Comparison of ENCODE assay signal across 3 worm cellular contexts in genomic region chrX:13969257-13969968, ce11.
A peak's percentile ranks its signal among the peaks of the same experiment; 100 is the strongest.
TF ChIP-seq lines count a peak whose summit lies in the region.

No protein-coding gene starts in this region.

TF ChIP-seq in whole organism, L2 larva, 48 proteins besides CTCF, POLR2A, EP300 and RAD21 (continued from another document):
- TF ChIP-seq sma-9 (GFP tag; optimal IDR thresholded peaks at IDR 0.05; lab: Kevin White, UChicago) (peak; percentile 86), sma-9 (tag; optimal IDR thresholded peaks at IDR 0.05; lab: Kevin White, UChicago) (no peak), nhr-11 (tag; optimal IDR thresholded peaks at IDR 0.05; lab: Kevin White, UChicago) (no peak), elt-3 (tag; optimal IDR thresholded peaks at IDR 0.05; lab: Kevin White, UChicago) (no peak), crh-2 (tag; optimal IDR thresholded peaks at IDR 0.05; lab: Kevin White, UChicago) (peak; percentile 88), ztf-4 (tag; optimal IDR thresholded peaks at IDR 0.05; lab: Kevin White, UChicago) (peak; percentile 59), alr-1 (tag; optimal IDR thresholded peaks at IDR 0.05; lab: Kevin White, UChicago) (no peak), ceh-16 (tag; optimal IDR thresholded peaks at IDR 0.05; lab: Kevin White, UChicago) (no peak), fos-1 (tag; optimal IDR thresholded peaks at IDR 0.05; lab: Kevin White, UChicago) (peak; percentile 88), dmd-4 (tag; optimal IDR thresholded peaks at IDR 0.05; lab: Kevin White, UChicago) (no peak), elt-1 (tag; optimal IDR thresholded peaks at IDR 0.05; lab: Kevin White, UChicago) (no peak), nhr-77 (tag; optimal IDR thresholded peaks at IDR 0.05; lab: Kevin White, UChicago) (no peak), nhr-23 (tag; optimal IDR thresholded peaks at IDR 0.05; lab: Kevin White, UChicago) (no peak), lin-11 (tag; optimal IDR thresholded peaks at IDR 0.05; lab: Kevin White, UChicago) (peak; percentile 49), unc-55 (GFP tag; optimal IDR thresholded peaks at IDR 0.05; lab: Kevin White, UChicago) (peak; percentile 79), ztf-11 (tag; optimal IDR thresholded peaks at IDR 0.05; lab: Kevin White, UChicago) (no peak), F13H6.1 (tag; optimal IDR thresholded peaks at IDR 0.05; lab: Kevin White, UChicago) (peak; percentile 93), ceh-82 (tag; optimal IDR thresholded peaks at IDR 0.05; lab: Kevin White, UChicago) (no peak), nhr-6 (tag; optimal IDR thresholded peaks at IDR 0.05; lab: Kevin White, UChicago) (peak; percentile 84), nhr-129 (tag; optimal IDR thresholded peaks at IDR 0.05; lab: Kevin White, UChicago) (peak; percentile 94), mbf-1 (tag; optimal IDR thresholded peaks at IDR 0.05; lab: Kevin White, UChicago) (no peak), nhr-12 (tag; optimal IDR thresholded peaks at IDR 0.05; lab: Kevin White, UChicago) (no peak), skn-1 (tag; optimal IDR thresholded peaks at IDR 0.05; lab: Kevin White, UChicago) (peak; percentile 55), lsy-2 (tag; optimal IDR thresholded peaks at IDR 0.05; lab: Kevin White, UChicago) (peak; percentile 27 to 82), egl-27 (tag; optimal IDR thresholded peaks at IDR 0.05; lab: Kevin White, UChicago) (peak; percentile 78), lin-13 (GFP tag; optimal IDR thresholded peaks at IDR 0.05; lab: Kevin White, UChicago) (peak; percentile 73)
TF ChIP-seq in whole organism, L2 larva: peak in this region for 24.

TF ChIP-seq in whole organism, L4 larva, 104 proteins besides CTCF, POLR2A, EP300 and RAD21 (continued from another document and continues in another):
- TF ChIP-seq php-3 (GFP tag; IDR thresholded peaks at IDR 0.05; lab: Robert Waterston, UW) (no peak), zip-11 (GFP tag; IDR thresholded peaks at IDR 0.05; lab: Robert Waterston, UW) (no peak), nhr-41 (GFP tag; IDR thresholded peaks at IDR 0.05; lab: Robert Waterston, UW) (no peak), nhr-48 (tag; optimal IDR thresholded peaks at IDR 0.05; lab: Kevin White, UChicago) (peak; percentile 73), F49E8.2 (tag; optimal IDR thresholded peaks at IDR 0.05; lab: Kevin White, UChicago; ENCODE audit: borderline replicate concordance) (no peak), arid-1 (GFP tag; conservative IDR thresholded peaks at IDR 0.05; lab: Robert Waterston, UW) (0 out of 2 replicates have a peak, but pooled peaks have one; percentile 9), nhr-11 (tag; optimal IDR thresholded peaks at IDR 0.05; lab: Kevin White, UChicago) (peak; percentile 78), lsy-2 (tag; optimal IDR thresholded peaks at IDR 0.05; lab: Kevin White, UChicago) (peak; percentile 78 to 80), spr-3 (GFP tag; optimal IDR thresholded peaks at IDR 0.05; lab: Kevin White, UChicago) (no peak), dve-1 (tag; optimal IDR thresholded peaks at IDR 0.05; lab: Kevin White, UChicago; ENCODE audit: insufficient read depth) (peak; percentile 94), mep-1 (tag; optimal IDR thresholded peaks at IDR 0.05; lab: Kevin White, UChicago) (peak; percentile 90), nhr-28 (tag; optimal IDR thresholded peaks at IDR 0.05; lab: Kevin White, UChicago) (peak; percentile 85), lir-3 (tag; optimal IDR thresholded peaks at IDR 0.05; lab: Kevin White, UChicago) (no peak), lin-13 (GFP tag; optimal IDR thresholded peaks at IDR 0.05; lab: Kevin White, UChicago) (no peak), zfp-2 (tag; optimal IDR thresholded peaks at IDR 0.05; lab: Kevin White, UChicago) (no peak), Y75B8A.6 (GFP tag; IDR thresholded peaks at IDR 0.05; lab: Robert Waterston, UW) (no peak), F44E2.7 (GFP tag; IDR thresholded peaks at IDR 0.05; lab: Robert Waterston, UW) (no peak), Y5F2A.4 (GFP tag; optimal IDR thresholded peaks at IDR 0.05; lab: Kevin White, UChicago) (no peak), nhr-76 (tag; optimal IDR thresholded peaks at IDR 0.05; lab: Kevin White, UChicago) (no peak), Y48G9A.11 (GFP tag; IDR thresholded peaks at IDR 0.05; lab: Robert Waterston, UW) (no peak), snpc-1.2 (GFP tag; IDR thresholded peaks at IDR 0.05; lab: Robert Waterston, UW) (no peak), Y105C5A.15 (GFP tag; IDR thresholded peaks at IDR 0.05; lab: Robert Waterston, UW) (no peak), ZK337.2 (GFP tag; IDR thresholded peaks at IDR 0.05; lab: Robert Waterston, UW) (no peak), dpl-1 (GFP tag; optimal IDR thresholded peaks at IDR 0.05; lab: Kevin White, UChicago) (peak; percentile 41), ceh-44 (GFP tag; IDR thresholded peaks at IDR 0.05; lab: Robert Waterston, UW) (no peak), ctbp-1 (GFP tag; IDR thresholded peaks at IDR 0.05; lab: Robert Waterston, UW) (peak; percentile 86), R02D3.7 (tag; optimal IDR thresholded peaks at IDR 0.05; lab: Kevin White, UChicago) (no peak), ztf-11 (tag; optimal IDR thresholded peaks at IDR 0.05; lab: Kevin White, UChicago) (no peak), egl-27 (tag; optimal IDR thresholded peaks at IDR 0.05; lab: Kevin White, UChicago) (no peak), nhr-6 (tag; optimal IDR thresholded peaks at IDR 0.05; lab: Kevin White, UChicago) (no peak), mdl-1 (tag; optimal IDR thresholded peaks at IDR 0.05; lab: Kevin White, UChicago) (peak; percentile 58 to 93), aly-2 (tag; optimal IDR thresholded peaks at IDR 0.05; lab: Kevin White, UChicago) (no peak), lin-15B (tag; optimal IDR thresholded peaks at IDR 0.05; lab: Kevin White, UChicago) (no peak), dmd-9 (GFP tag; IDR thresholded peaks at IDR 0.05; lab: Robert Waterston, UW) (no peak), aha-1 (tag; lab: Kevin White, UChicago) (peak; percentile 96), jun-1 (tag; optimal IDR thresholded peaks at IDR 0.05; lab: Kevin White, UChicago) (peak; percentile 50), ztf-7 (tag; optimal IDR thresholded peaks at IDR 0.05; lab: Kevin White, UChicago) (peak; percentile 61), cey-2 (tag; optimal IDR thresholded peaks at IDR 0.05; lab: Kevin White, UChicago; ENCODE audit: borderline replicate concordance, insufficient read depth) (no peak), zip-2 (tag; optimal IDR thresholded peaks at IDR 0.05; lab: Kevin White, UChicago) (no peak), mes-2 (tag; optimal IDR thresholded peaks at IDR 0.05; lab: Kevin White, UChicago; ENCODE audit: poor library complexity, severe bottlenecking) (peak; percentile 69), lin-29 (GFP tag; IDR thresholded peaks at IDR 0.05; lab: Robert Waterston, UW) (no peak), vab-7 (GFP tag; IDR thresholded peaks at IDR 0.05; lab: Robert Waterston, UW) (no peak), nhr-102 (tag; optimal IDR thresholded peaks at IDR 0.05; lab: Kevin White, UChicago) (peak; percentile 44), lin-1 (GFP tag; IDR thresholded peaks at IDR 0.05; lab: Robert Waterston, UW) (no peak), pqm-1 (tag; optimal IDR thresholded peaks at IDR 0.05; lab: Kevin White, UChicago) (peak; percentile 25), dmd-8 (GFP tag; IDR thresholded peaks at IDR 0.05; lab: Robert Waterston, UW) (no peak), mxl-2 (GFP tag; conservative IDR thresholded peaks at IDR 0.05; lab: Robert Waterston, UW) (no peak), tra-1 (GFP tag; IDR thresholded peaks at IDR 0.05; lab: Robert Waterston, UW) (no peak), daf-12 (tag; optimal IDR thresholded peaks at IDR 0.05; lab: Kevin White, UChicago) (no peak), madf-5 (GFP tag; IDR thresholded peaks at IDR 0.05; lab: Robert Waterston, UW) (0 out of 4 replicates have a peak, but pooled peaks of 1 of the 2 experiments have one; percentile 5), unc-39 (tag; optimal IDR thresholded peaks at IDR 0.05; lab: Kevin White, UChicago) (no peak), daf-16 (GFP tag; optimal IDR thresholded peaks at IDR 0.05; lab: Kevin White, UChicago) (peak in 1 of 2 experiments; percentile 83), daf-16 (tag; optimal IDR thresholded peaks at IDR 0.05; lab: Kevin White, UChicago) (peak; percentile 71), nhr-10 (tag; optimal IDR thresholded peaks at IDR 0.05; lab: Kevin White, UChicago) (peak; percentile 46), fkh-10 (GFP tag; optimal IDR thresholded peaks at IDR 0.05; lab: Kevin White, UChicago) (peak; percentile 93), rbr-2 (tag; optimal IDR thresholded peaks at IDR 0.05; lab: Kevin White, UChicago) (peak; percentile 91)

TF ChIP-seq in whole organism, late embryonic, 69 proteins besides CTCF, POLR2A, EP300 and RAD21 (continued from another document):
- TF ChIP-seq nfya-1 (tag; optimal IDR thresholded peaks at IDR 0.05; lab: Kevin White, UChicago) = peak; percentile 56
